Worm (Caenorhabditis elegans) whole organism, L1 larva: ENCODE measurements around the gene npr-41.

Experiments used
- C34B4.2 ChIP-seq: sonication (generic microtip); optimal IDR thresholded peaks from 2 replicates; lab custom pipeline; 2017; ENCODE audit warnings: mild to moderate bottlenecking, missing genetic modification characterization, missing compliant biosample characterization
- F16B12.6 ChIP-seq: fragments of 150-350 bp; optimal IDR thresholded peaks from 2 replicates; lab custom pipeline; 2014; ENCODE audit warnings: missing biosample characterization, missing genetic modification characterization
- aly-2 ChIP-seq: fragments of 150-350 bp; optimal IDR thresholded peaks from 2 replicates; lab custom pipeline; 2014; ENCODE audit warnings: missing biosample characterization, missing genetic modification characterization
- ama-1 ChIP-seq: fragments of 150-350 bp; optimal IDR thresholded peaks from 2 replicates; lab custom pipeline; 2014
- blmp-1 ChIP-seq: fragments of 150-350 bp; optimal IDR thresholded peaks from 2 replicates; lab custom pipeline; 2014; ENCODE audit warnings: missing biosample characterization, missing genetic modification characterization
- ceh-90 ChIP-seq: sonication (generic microtip); optimal IDR thresholded peaks from 2 replicates; lab custom pipeline; 2016; ENCODE audit warnings: missing genetic modification characterization, missing compliant biosample characterization
- dpl-1 ChIP-seq, 3 experiments: fragments of 150-350 bp in 2 of 3; sonication (generic microtip) in 1 of 3; optimal IDR thresholded peaks; 2 replicates each; lab custom pipeline; 2014 to 2017; ENCODE audit warnings: missing biosample characterization in 3 of 3, missing genetic modification characterization in 3 of 3, missing genetic modification reagents in 3 of 3
- efl-1 ChIP-seq, 4 experiments: fragments of 150-350 bp; optimal IDR thresholded peaks in 3 of 4; peaks in 1 of 4; 1 replicate in 1 of 4; 2 replicates in 3 of 4; lab custom pipeline; 2014; ENCODE audit warnings: missing biosample characterization in 2 of 4, missing genetic modification characterization in 2 of 4, missing genetic modification reagents in 2 of 4
- efl-3 ChIP-seq: fragments of 200-800 bp; sonication (Bioruptor generic); optimal IDR thresholded peaks from 2 replicates; lab custom pipeline; 2018; ENCODE audit warnings: mild to moderate bottlenecking, missing genetic modification characterization, missing compliant biosample characterization
- egl-27 ChIP-seq, 2 experiments: fragments of 150-350 bp in 1 of 2; sonication (generic microtip); optimal IDR thresholded peaks; 3 replicates each; lab custom pipeline; 2017 to 2018; ENCODE audit warnings: missing biosample characterization in 2 of 2, missing genetic modification characterization in 2 of 2, missing genetic modification reagents in 2 of 2
- elt-3 ChIP-seq, 6 experiments: fragments of 150-350 bp in 1 of 6; sonication (generic microtip); optimal IDR thresholded peaks; 2 replicates each; lab custom pipeline; 2017 to 2018; ENCODE audit warnings: missing biosample characterization in 6 of 6, missing genetic modification characterization in 6 of 6, inconsistent platforms in 1 of 6
- fkh-8 ChIP-seq: sonication (generic microtip); optimal IDR thresholded peaks from 2 replicates; lab custom pipeline; 2016; ENCODE audit warnings: mild to moderate bottlenecking, missing genetic modification characterization, missing compliant biosample characterization
- hlh-17 ChIP-seq: fragments of 200-800 bp; sonication (Bioruptor generic); optimal IDR thresholded peaks from 2 replicates; lab custom pipeline; 2018; ENCODE audit warnings: missing genetic modification characterization, mild to moderate bottlenecking, missing compliant biosample characterization, moderate library complexity, borderline replicate concordance
- hlh-4 ChIP-seq: sonication (generic microtip); optimal IDR thresholded peaks from 2 replicates; lab custom pipeline; 2016; ENCODE audit warnings: mild to moderate bottlenecking, missing genetic modification characterization, missing compliant biosample characterization
- irx-1 ChIP-seq: sonication (generic microtip); optimal IDR thresholded peaks from 2 replicates; lab custom pipeline; 2016; ENCODE audit warnings: missing genetic modification characterization, missing compliant biosample characterization
- isw-1 ChIP-seq: fragments of 200-800 bp; sonication (Bioruptor generic); IDR thresholded peaks from 2 replicates; pipeline ENCODE4 v1.3.6; 2022; ENCODE audit warnings: missing genetic modification characterization, missing compliant biosample characterization
- lin-13 ChIP-seq: fragments of 150-350 bp; optimal IDR thresholded peaks from 2 replicates; lab custom pipeline; 2014; ENCODE audit warnings: missing biosample characterization, missing genetic modification reagents, missing genetic modification characterization
- lin-14 ChIP-seq: fragments of 200-800 bp; sonication (Bioruptor generic); optimal IDR thresholded peaks from 2 replicates; lab custom pipeline; 2018; ENCODE audit warnings: mild to moderate bottlenecking, missing genetic modification characterization, moderate library complexity, missing compliant biosample characterization
- lin-15B ChIP-seq: fragments of 150-350 bp; sonication (generic microtip); optimal IDR thresholded peaks from 3 replicates; lab custom pipeline; 2014; ENCODE audit warnings: missing biosample characterization, missing genetic modification characterization
- lin-35 ChIP-seq, 2 experiments: fragments of 150-350 bp; optimal IDR thresholded peaks; 2 replicates each; lab custom pipeline; 2014; ENCODE audit warnings: missing biosample characterization in 2 of 2, missing genetic modification characterization in 2 of 2, missing genetic modification reagents in 2 of 2
- lir-3 ChIP-seq: sonication (generic microtip); optimal IDR thresholded peaks from 2 replicates; lab custom pipeline; 2016; ENCODE audit warnings: mild to moderate bottlenecking, missing genetic modification characterization, moderate library complexity, missing compliant biosample characterization; ENCODE audit not compliant: poor library complexity
- lsy-2 ChIP-seq, 2 experiments: fragments of 150-350 bp; optimal IDR thresholded peaks; 2 replicates each; lab custom pipeline; 2014; ENCODE audit warnings: missing biosample characterization in 2 of 2, missing genetic modification characterization in 2 of 2
- mdl-1 ChIP-seq, 2 experiments: fragments of 150-350 bp; optimal IDR thresholded peaks; 2 replicates each; lab custom pipeline; 2014 to 2017; ENCODE audit warnings: missing biosample characterization in 2 of 2, missing genetic modification characterization in 2 of 2, inconsistent platforms in 1 of 2
- mef-2 ChIP-seq: fragments of 150-350 bp; optimal IDR thresholded peaks from 2 replicates; lab custom pipeline; 2014; ENCODE audit warnings: missing biosample characterization, missing genetic modification characterization
- mep-1 ChIP-seq: fragments of 150-350 bp; optimal IDR thresholded peaks from 2 replicates; lab custom pipeline; 2014; ENCODE audit warnings: missing biosample characterization, missing genetic modification characterization
- nhr-11 ChIP-seq: fragments of 150-350 bp; optimal IDR thresholded peaks from 2 replicates; lab custom pipeline; 2014; ENCODE audit warnings: missing biosample characterization, missing genetic modification characterization
- nhr-20 ChIP-seq: sonication (generic microtip); optimal IDR thresholded peaks from 2 replicates; lab custom pipeline; 2016; ENCODE audit warnings: mild to moderate bottlenecking, missing genetic modification characterization, missing compliant biosample characterization
- nhr-237 ChIP-seq: fragments of 150-350 bp; optimal IDR thresholded peaks from 2 replicates; lab custom pipeline; 2014; ENCODE audit warnings: missing biosample characterization, missing genetic modification characterization
- nhr-71 ChIP-seq: sonication (generic microtip); optimal IDR thresholded peaks from 2 replicates; lab custom pipeline; 2016; ENCODE audit warnings: mild to moderate bottlenecking, missing genetic modification characterization, moderate library complexity, missing compliant biosample characterization
- nhr-76 ChIP-seq: sonication (generic microtip); optimal IDR thresholded peaks from 2 replicates; lab custom pipeline; 2017; ENCODE audit warnings: missing biosample characterization, missing genetic modification characterization
- nhr-85 ChIP-seq: sonication (generic microtip); peaks from one replicate; lab custom pipeline; 2016; ENCODE audit warnings: missing genetic modification characterization, inconsistent platforms, missing compliant biosample characterization
- nhr-90 ChIP-seq: sonication (generic microtip); optimal IDR thresholded peaks from 2 replicates; lab custom pipeline; 2016; ENCODE audit warnings: mild to moderate bottlenecking, missing genetic modification characterization, missing compliant biosample characterization; ENCODE audit not compliant: poor library complexity
- pax-3 ChIP-seq: fragments of 200-800 bp; sonication (Bioruptor generic); optimal IDR thresholded peaks from 2 replicates; lab custom pipeline; 2018; ENCODE audit warnings: mild to moderate bottlenecking, missing genetic modification characterization, moderate library complexity, missing compliant biosample characterization
- rnt-1 ChIP-seq: sonication (generic microtip); optimal IDR thresholded peaks from 2 replicates; lab custom pipeline; 2016; ENCODE audit warnings: mild to moderate bottlenecking, missing genetic modification characterization, moderate library complexity, missing compliant biosample characterization
- skn-1 ChIP-seq: fragments of 150-350 bp; optimal IDR thresholded peaks from 2 replicates; lab custom pipeline; 2014; ENCODE audit warnings: missing biosample characterization, missing genetic modification characterization
- snpc-4 ChIP-seq: fragments of 150-350 bp; optimal IDR thresholded peaks from 2 replicates; lab custom pipeline; 2014; ENCODE audit warnings: missing biosample characterization, missing genetic modification characterization
- snu-23 ChIP-seq: sonication (generic microtip); optimal IDR thresholded peaks from 2 replicates; lab custom pipeline; 2016; ENCODE audit warnings: missing genetic modification characterization, missing compliant biosample characterization
- sptf-1 ChIP-seq: fragments of 150-350 bp; optimal IDR thresholded peaks from 2 replicates; lab custom pipeline; 2014; ENCODE audit warnings: missing biosample characterization, missing genetic modification characterization
- swsn-7 ChIP-seq: sonication (generic microtip); optimal IDR thresholded peaks from 2 replicates; lab custom pipeline; 2016; ENCODE audit warnings: missing genetic modification characterization, missing compliant biosample characterization
- tbx-2 ChIP-seq: sonication (generic microtip); optimal IDR thresholded peaks from 2 replicates; lab custom pipeline; 2016; ENCODE audit warnings: missing genetic modification characterization, missing compliant biosample characterization
- unc-130 ChIP-seq: fragments of 150-350 bp; optimal IDR thresholded peaks from 2 replicates; lab custom pipeline; 2017; ENCODE audit warnings: missing biosample characterization, missing genetic modification characterization, inconsistent platforms
- unc-62 ChIP-seq: fragments of 150-350 bp; optimal IDR thresholded peaks from 2 replicates; lab custom pipeline; 2014; ENCODE audit warnings: missing biosample characterization, missing genetic modification reagents, missing genetic modification characterization
- unc-86 ChIP-seq: sonication (generic microtip); optimal IDR thresholded peaks from 2 replicates; lab custom pipeline; 2016; ENCODE audit warnings: missing genetic modification characterization, missing compliant biosample characterization
- xbp-1 ChIP-seq: sonication (generic microtip); optimal IDR thresholded peaks from 2 replicates; lab custom pipeline; 2016; ENCODE audit warnings: missing genetic modification characterization, missing compliant biosample characterization
- zag-1 ChIP-seq: fragments of 150-350 bp; optimal IDR thresholded peaks from 2 replicates; lab custom pipeline; 2014; ENCODE audit warnings: missing biosample characterization, missing genetic modification characterization
- zip-4 ChIP-seq: fragments of 200-800 bp; sonication (Bioruptor generic); optimal IDR thresholded peaks from 2 replicates; lab custom pipeline; 2018; ENCODE audit warnings: mild to moderate bottlenecking, missing genetic modification characterization, moderate library complexity, missing compliant biosample characterization

The npr-41 gene

ce11 chrII:11471916-11472315 is 38.6 kb upstream of the npr-41 start, which contains the start of gene mfn-1:
Gene mfn-1 (minus strand): TSS chrII:11472016.
- TF ChIP-seq efl-1 (optimal IDR thresholded peaks at IDR 0.05; lab: Kevin White, UChicago) (no peak), efl-1 (GFP tag; optimal IDR thresholded peaks at IDR 0.05 in 1 of 2; lab: Kevin White, UChicago) (peak in 1 of 2 experiments; percentile 26), mef-2 (tag; lab: Kevin White, UChicago) (no peak)

DNA sequence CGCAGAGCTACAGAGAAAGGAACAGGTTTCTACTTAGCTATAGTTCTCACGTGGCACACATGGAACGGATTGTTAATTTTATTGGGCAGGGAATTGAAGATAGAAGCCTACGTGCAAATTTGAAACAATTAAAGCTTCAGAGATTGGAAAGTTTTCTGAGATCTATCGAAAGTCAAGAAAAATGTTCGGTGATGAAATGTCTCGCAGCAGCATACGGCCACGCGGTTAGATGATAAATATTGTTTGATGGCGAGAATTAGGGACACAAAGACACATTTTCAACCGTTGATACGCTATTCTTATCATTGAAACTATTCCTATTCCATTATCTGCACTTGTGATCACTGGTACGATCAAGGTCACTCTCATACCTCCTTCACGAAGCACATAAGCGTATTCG is 37.9 kb upstream of the npr-41 start:
- TF ChIP-seq egl-27 (tag; optimal IDR thresholded peaks at IDR 0.05; lab: Kevin White, UChicago) = no peak
- TF ChIP-seq elt-3 (tag; optimal IDR thresholded peaks at IDR 0.05; lab: Kevin White, UChicago) = peak; percentile 2 to 93 (median 73)
- peak in 1 of 2 experiments; percentile 56 for TF ChIP-seq lin-35 (GFP tag; optimal IDR thresholded peaks at IDR 0.05; lab: Kevin White, UChicago)
- no peak for TF ChIP-seq sptf-1 (tag; lab: Kevin White, UChicago)
- no peak for TF ChIP-seq nhr-11 (tag; lab: Kevin White, UChicago)
- TF ChIP-seq nhr-90 (tag; lab: Kevin White, UChicago) = peak; percentile 13
- peak; percentile 59 for TF ChIP-seq lin-14
- TF ChIP-seq nhr-71 (tag; lab: Kevin White, UChicago) = peak; percentile 48
- no peak for TF ChIP-seq zag-1
- TF ChIP-seq swsn-7 (tag; lab: Kevin White, UChicago) = no peak
- no peak for TF ChIP-seq mef-2 (tag; lab: Kevin White, UChicago)
- TF ChIP-seq dpl-1 (GFP tag; optimal IDR thresholded peaks at IDR 0.05; lab: Kevin White, UChicago) = peak in 1 of 3 experiments; percentile 30
- peak; percentile 65 for TF ChIP-seq nhr-20 (tag; lab: Kevin White, UChicago)
- TF ChIP-seq snu-23 (GFP tag; lab: Kevin White, UChicago) = peak; percentile 31
- no peak for TF ChIP-seq snpc-4 (tag; lab: Kevin White, UChicago)
- TF ChIP-seq xbp-1 = no peak
- no peak for TF ChIP-seq unc-86 (tag; lab: Kevin White, UChicago)
- TF ChIP-seq isw-1 (GFP tag; lab: Robert Waterston, UW) = no peak
- no peak for TF ChIP-seq aly-2
- TF ChIP-seq mdl-1 (tag; optimal IDR thresholded peaks at IDR 0.05; lab: Kevin White, UChicago) = peak in 1 of 2 experiments; percentile 71
- TF ChIP-seq lin-15B = no peak
- TF ChIP-seq nhr-85 (tag; lab: Kevin White, UChicago) = peak; percentile 72
- TF ChIP-seq tbx-2 (tag; lab: Kevin White, UChicago) = peak; percentile 2
- no peak for TF ChIP-seq efl-3 (GFP tag; lab: Kevin White, UChicago)
- peak; percentile 22 for TF ChIP-seq unc-130 (tag; lab: Kevin White, UChicago)
- no peak for TF ChIP-seq efl-1 (optimal IDR thresholded peaks at IDR 0.05; lab: Kevin White, UChicago)
- no peak for TF ChIP-seq efl-1 (GFP tag; optimal IDR thresholded peaks at IDR 0.05 in 1 of 2; lab: Kevin White, UChicago)
- TF ChIP-seq blmp-1 (tag; lab: Kevin White, UChicago) = peak; percentile 97
- TF ChIP-seq, all 84 proteins: peak for 13

DNA sequence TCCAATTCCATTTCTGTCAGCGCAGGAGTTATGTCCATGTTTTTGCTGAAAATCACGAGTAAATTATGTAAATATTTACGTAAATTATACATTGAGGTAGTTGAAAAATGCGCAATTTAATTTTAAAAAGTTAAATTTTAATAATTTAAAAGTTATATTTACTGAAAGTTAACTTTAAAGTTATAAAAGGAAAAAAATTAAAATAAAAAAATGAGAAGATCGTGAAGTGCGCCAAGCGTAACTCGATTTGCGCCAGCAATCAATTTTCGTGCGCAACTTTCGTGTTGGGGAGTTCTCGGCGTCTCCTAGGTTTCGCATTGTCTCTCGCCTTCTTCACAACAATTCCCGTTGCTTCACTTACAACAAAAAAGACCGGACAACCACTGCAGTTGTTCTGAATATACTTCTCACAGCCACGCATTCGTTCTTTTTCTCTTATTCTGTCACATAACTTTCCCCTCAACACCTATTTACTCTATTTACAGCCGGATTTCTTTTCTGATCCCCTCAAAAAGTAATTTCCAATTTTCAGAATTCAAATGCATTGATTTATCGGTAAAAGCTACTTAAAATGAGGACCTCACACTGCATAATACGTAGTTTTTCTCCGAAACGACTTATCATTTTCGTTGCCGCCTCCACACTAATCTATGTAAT is 36.8 kb upstream of the npr-41 start, which contains the start of the genes metl-1 and W02B12.11:
TSS of gene metl-1 (minus strand) at position 51 of the 657 bp plus-strand sequence.
TSS of gene W02B12.11 (plus strand) at position 337 of the 657 bp plus-strand sequence.
- TF ChIP-seq ceh-90 (tag; lab: Kevin White, UChicago) = peak; percentile 5
- peak; percentile 54 for TF ChIP-seq F16B12.6 (tag; lab: Kevin White, UChicago)
- TF ChIP-seq skn-1 (tag; lab: Kevin White, UChicago) = peak; percentile 72
- TF ChIP-seq xbp-1 = peak; percentile 85
- peak; percentile 90 to 94 for TF ChIP-seq lsy-2 (tag; optimal IDR thresholded peaks at IDR 0.05; lab: Kevin White, UChicago)
- peak; percentile 96 for TF ChIP-seq mep-1 (tag; lab: Kevin White, UChicago)
- peak; percentile 49 for TF ChIP-seq nhr-11 (tag; lab: Kevin White, UChicago)
- TF ChIP-seq hlh-17 = no peak
- TF ChIP-seq nhr-76 = no peak
- TF ChIP-seq pax-3 (tag; lab: Kevin White, UChicago) = peak; percentile 52
- TF ChIP-seq hlh-4 = no peak
- peak; percentile 80 to 85 for TF ChIP-seq efl-1 (optimal IDR thresholded peaks at IDR 0.05; lab: Kevin White, UChicago)
- TF ChIP-seq efl-1 (GFP tag; optimal IDR thresholded peaks at IDR 0.05 in 1 of 2; lab: Kevin White, UChicago) = peak; percentile 79 to 98
- no peak for TF ChIP-seq nhr-237 (tag; lab: Kevin White, UChicago)
- peak; percentile 91 for TF ChIP-seq nhr-85 (tag; lab: Kevin White, UChicago)
- no peak for TF ChIP-seq C34B4.2 (tag; lab: Kevin White, UChicago)
- TF ChIP-seq irx-1 = peak; percentile 74
- peak; percentile 30 for TF ChIP-seq lir-3 (tag; lab: Kevin White, UChicago)
- TF ChIP-seq ama-1 (lab: Kevin White, UChicago) = no peak
- peak; percentile 70 for TF ChIP-seq zip-4 (GFP tag; lab: Kevin White, UChicago)
- peak; percentile 93 for TF ChIP-seq rnt-1 (tag; lab: Kevin White, UChicago)
- TF ChIP-seq snu-23 (GFP tag; lab: Kevin White, UChicago) = peak; percentile 91
- peak; percentile 83 to 85 for TF ChIP-seq lin-35 (GFP tag; optimal IDR thresholded peaks at IDR 0.05; lab: Kevin White, UChicago)
- TF ChIP-seq fkh-8 (tag; lab: Kevin White, UChicago) = peak; percentile 79
- no peak for TF ChIP-seq unc-62 (GFP tag; lab: Kevin White, UChicago)
- TF ChIP-seq lin-13 (GFP tag; lab: Kevin White, UChicago) = peak; percentile 67
- TF ChIP-seq dpl-1 (GFP tag; optimal IDR thresholded peaks at IDR 0.05; lab: Kevin White, UChicago) = peak; percentile 74 to 81 (median 81)
- TF ChIP-seq mdl-1 (tag; optimal IDR thresholded peaks at IDR 0.05; lab: Kevin White, UChicago) = peak in 1 of 2 experiments; percentile 62
